Worm (Caenorhabditis elegans): ENCODE results near the gene abt-1.

The abt-1 gene

DNA sequence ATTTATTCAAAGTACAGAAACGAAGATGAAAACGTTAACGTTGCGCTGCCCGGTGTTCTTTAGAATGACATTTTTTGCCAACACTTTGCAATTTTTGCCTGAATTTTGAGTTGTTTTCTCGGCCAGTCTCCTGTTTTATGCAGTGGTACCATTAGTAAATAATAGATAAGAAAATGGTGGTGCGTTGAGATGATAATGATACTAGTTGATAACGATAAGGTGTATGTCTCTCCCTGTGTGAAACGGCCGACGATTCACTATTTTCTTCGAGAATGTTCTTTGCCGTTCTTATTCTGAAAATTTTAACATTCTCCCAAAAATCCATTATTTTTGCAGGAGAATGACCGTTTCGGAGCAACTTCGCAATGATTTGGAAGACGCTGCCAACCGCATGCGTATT is 28.6 kb upstream of the abt-1 start, which contains the start of gene tkt-1:
Gene tkt-1 (plus strand): TSS at position 337 of the 400 bp plus-strand sequence.
- TF ChIP-seq crh-2 (tag; optimal IDR thresholded peaks at IDR 0.05) (peak; percentile 81), sma-9 (GFP tag; optimal IDR thresholded peaks at IDR 0.05) (peak; percentile 28), sma-9 (tag; optimal IDR thresholded peaks at IDR 0.05) (no peak), elt-3 (tag; optimal IDR thresholded peaks at IDR 0.05) (no peak), fos-1 (tag; optimal IDR thresholded peaks at IDR 0.05) (peak; percentile 79), ZK546.5 (tag; optimal IDR thresholded peaks at IDR 0.05) (no peak)

DNA sequence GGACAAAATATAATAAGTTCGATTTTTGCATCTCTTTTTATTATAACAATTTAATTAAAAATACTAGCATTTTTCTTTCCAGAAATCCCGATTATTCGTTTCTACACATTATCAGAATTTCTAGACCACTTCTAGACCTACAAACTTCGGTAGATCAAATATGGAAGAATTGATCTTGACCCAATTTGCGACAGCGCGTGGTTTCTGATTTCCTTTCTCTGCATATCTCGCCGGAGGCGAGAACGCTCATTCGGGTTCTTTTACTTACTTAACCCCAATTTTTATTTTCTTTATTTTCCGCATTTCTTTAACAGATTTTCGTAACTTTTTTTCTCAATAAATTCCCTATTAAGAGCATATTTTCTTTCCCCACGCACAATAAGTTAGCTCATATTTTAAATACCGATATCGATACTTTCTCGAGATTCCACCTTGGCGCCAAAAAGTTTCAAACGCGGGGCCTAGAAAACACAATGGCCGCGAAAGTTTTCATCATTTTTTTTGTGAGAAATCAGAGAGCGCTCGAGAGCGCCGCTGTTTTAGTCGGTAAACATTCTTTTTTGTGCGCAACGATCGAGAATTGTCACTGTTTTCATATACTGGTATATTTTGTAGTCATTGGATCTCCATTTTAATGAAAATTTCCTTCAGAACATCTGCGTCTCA is 27.9 kb upstream of the abt-1 start:
- no peak for TF ChIP-seq unc-39 (tag; optimal IDR thresholded peaks at IDR 0.05)
- peak; percentile 24 for TF ChIP-seq crh-2 (tag; optimal IDR thresholded peaks at IDR 0.05)
- peak; percentile 68 for TF ChIP-seq nhr-129 (tag; optimal IDR thresholded peaks at IDR 0.05)
- TF ChIP-seq lsy-2 (tag; optimal IDR thresholded peaks at IDR 0.05) = peak in 1 of 2 experiments; percentile 41
- TF ChIP-seq ztf-4 (tag; optimal IDR thresholded peaks at IDR 0.05) = no peak
- no peak for TF ChIP-seq mdl-1 (tag; optimal IDR thresholded peaks at IDR 0.05)
- TF ChIP-seq lin-13 (GFP tag; optimal IDR thresholded peaks at IDR 0.05) = peak; percentile 25
- TF ChIP-seq ceh-82 (tag; optimal IDR thresholded peaks at IDR 0.05) = no peak
- TF ChIP-seq gmeb-1 (tag; optimal IDR thresholded peaks at IDR 0.05) = peak; percentile 79

DNA sequence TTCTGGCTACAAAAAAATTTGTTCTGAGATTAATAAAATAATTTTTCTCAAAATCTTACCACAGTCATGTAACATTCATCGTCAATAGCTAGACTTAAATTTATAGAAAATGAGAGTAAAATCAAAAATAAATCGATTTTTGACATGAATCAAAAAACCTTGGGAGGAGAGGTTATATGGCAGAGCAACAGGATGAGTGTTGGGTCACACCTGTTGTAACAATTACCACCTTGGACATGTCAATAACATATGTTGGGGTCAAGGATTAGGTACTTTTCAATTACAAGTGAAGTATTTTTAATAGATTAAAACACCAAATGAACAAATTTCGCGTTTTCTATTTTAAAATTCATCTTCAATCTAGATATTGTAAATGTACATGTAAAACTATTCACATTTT is 26.9 kb upstream of the abt-1 start, which contains the start of gene lipl-7:
Gene lipl-7 (minus strand): TSS at position 165 of the 400 bp plus-strand sequence.
- TF ChIP-seq lin-39 (tag; optimal IDR thresholded peaks at IDR 0.05) (no peak), unc-39 (tag; optimal IDR thresholded peaks at IDR 0.05) (no peak), nhr-21 (tag; optimal IDR thresholded peaks at IDR 0.05) (no peak), elt-3 (tag; optimal IDR thresholded peaks at IDR 0.05) (no peak), peb-1 (tag; optimal IDR thresholded peaks at IDR 0.05) (no peak), sma-3 (GFP tag; optimal IDR thresholded peaks at IDR 0.05) (no peak), F13H6.1 (tag; optimal IDR thresholded peaks at IDR 0.05) (no peak), nhr-23 (tag; optimal IDR thresholded peaks at IDR 0.05) (no peak), sem-4 (tag; optimal IDR thresholded peaks at IDR 0.05) (no peak), fos-1 (tag; optimal IDR thresholded peaks at IDR 0.05) (no peak), gmeb-1 (tag; optimal IDR thresholded peaks at IDR 0.05) (no peak), egl-27 (tag; optimal IDR thresholded peaks at IDR 0.05) (no peak), ama-1 (optimal IDR thresholded peaks at IDR 0.05) (no peak), nhr-6 (tag; optimal IDR thresholded peaks at IDR 0.05) (no peak), lsy-2 (tag; optimal IDR thresholded peaks at IDR 0.05) (no peak), sma-9 (GFP tag; optimal IDR thresholded peaks at IDR 0.05) (no peak), sma-9 (tag; optimal IDR thresholded peaks at IDR 0.05) (no peak)

DNA sequence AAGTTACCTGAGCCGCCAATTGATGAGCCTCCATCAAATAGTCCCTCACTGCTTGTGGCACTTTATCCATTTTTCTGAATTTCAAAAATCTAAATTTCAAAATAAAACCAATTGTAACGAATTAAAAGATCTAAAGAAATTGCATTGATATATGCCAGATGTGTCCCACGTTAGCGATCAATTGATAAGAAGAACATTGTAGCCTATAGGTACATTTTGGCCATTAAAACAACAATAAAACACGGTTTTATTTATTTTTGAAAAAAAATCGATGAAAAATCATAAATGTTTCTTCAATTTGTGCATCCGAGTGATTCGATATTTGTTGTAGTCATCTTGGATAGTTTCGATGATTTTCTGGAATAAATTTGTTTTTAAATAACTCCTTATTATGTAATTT is 24.3 kb upstream of the abt-1 start, which contains the start of gene ech-8:
Gene ech-8 (minus strand): TSS at position 132 of the 400 bp plus-strand sequence.
- TF ChIP-seq zag-1 (tag; optimal IDR thresholded peaks at IDR 0.05) (no peak), nhr-237 (tag; optimal IDR thresholded peaks at IDR 0.05) (no peak), fos-1 (tag; optimal IDR thresholded peaks at IDR 0.05) (peak; percentile 20), sma-9 (GFP tag; optimal IDR thresholded peaks at IDR 0.05) (no peak), sma-9 (tag; optimal IDR thresholded peaks at IDR 0.05) (no peak), C34F6.9 (tag; optimal IDR thresholded peaks at IDR 0.05) (no peak), F13H6.1 (tag; optimal IDR thresholded peaks at IDR 0.05) (no peak), lin-39 (tag; optimal IDR thresholded peaks at IDR 0.05) (no peak), ztf-4 (tag; optimal IDR thresholded peaks at IDR 0.05) (no peak), mdl-1 (tag; optimal IDR thresholded peaks at IDR 0.05) (no peak), nhr-129 (tag; optimal IDR thresholded peaks at IDR 0.05) (no peak), crh-2 (tag; optimal IDR thresholded peaks at IDR 0.05) (peak; percentile 31)

DNA sequence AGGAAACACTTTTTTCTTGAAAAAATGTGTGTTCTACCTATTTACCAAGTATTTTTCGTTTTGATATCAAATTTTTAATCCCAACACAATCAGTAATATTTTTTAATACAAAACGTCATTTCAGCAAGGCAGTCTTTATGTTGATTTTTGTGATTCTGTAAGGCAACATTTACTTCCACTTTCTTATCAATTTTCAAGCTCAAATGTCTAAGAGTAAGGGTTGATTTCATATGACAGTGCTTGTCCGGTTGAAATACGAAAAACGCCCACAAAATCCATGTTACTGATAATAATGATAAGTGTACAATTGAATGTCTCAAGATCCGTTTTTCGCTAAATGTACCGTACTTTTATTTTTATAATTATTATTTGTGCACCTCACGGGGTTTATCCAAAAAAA is 21.4 kb upstream of the abt-1 start:
- TF ChIP-seq fos-1 (tag; optimal IDR thresholded peaks at IDR 0.05) = peak; percentile 71
- TF ChIP-seq ztf-4 (tag; optimal IDR thresholded peaks at IDR 0.05) = no peak

DNA sequence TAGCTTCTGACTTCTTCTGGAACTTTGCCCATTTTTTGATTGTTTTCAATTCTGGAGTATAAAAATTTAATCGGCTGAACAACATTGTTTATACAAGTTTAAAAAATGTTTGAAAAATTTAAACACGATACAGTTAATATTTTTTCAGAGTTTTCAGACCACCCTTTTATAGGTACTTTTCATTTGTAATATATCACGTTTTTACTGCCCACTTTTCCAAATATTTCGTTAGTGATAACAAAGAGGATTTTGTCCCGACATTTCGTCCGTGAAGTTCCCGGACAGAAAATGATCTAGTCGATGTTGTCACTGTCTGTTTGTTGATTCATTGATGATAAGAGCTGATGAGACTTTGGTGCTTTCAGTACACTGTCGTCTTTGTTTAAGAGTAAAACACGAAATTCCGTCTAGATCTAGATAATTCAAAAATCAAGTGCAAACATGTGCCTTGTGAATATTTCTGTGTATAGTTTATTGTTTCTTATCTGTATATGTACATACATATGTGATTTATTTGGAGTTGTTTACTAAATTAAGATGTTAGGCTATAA is 20.6 kb upstream of the abt-1 start, which contains the start of gene ech-9:
Gene ech-9 (minus strand): TSS at position 51 of the 551 bp plus-strand sequence.
- TF ChIP-seq fos-1 (tag; optimal IDR thresholded peaks at IDR 0.05) = peak; percentile 14
- TF ChIP-seq ztf-4 (tag; optimal IDR thresholded peaks at IDR 0.05) = no peak

DNA sequence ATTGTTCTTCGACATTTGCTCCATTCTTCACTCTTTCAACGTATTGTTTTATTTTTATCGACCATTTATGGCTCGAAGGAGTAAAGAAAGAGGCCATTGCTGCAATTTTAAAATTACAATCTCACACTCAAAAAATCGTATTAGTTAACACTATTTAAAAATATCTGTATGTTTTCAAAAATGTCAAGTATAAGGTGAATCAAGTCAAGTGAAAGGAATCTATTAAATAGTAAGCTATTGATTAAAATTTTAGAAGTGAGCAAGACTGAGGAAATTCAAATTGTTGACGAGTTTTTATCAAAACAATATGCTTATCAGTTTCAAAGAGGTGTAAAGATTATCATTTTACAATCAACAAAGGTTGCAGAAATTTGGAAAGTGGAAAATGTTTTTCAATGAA is 17.7 kb upstream of the abt-1 start, which contains the start of gene F01G10.4:
Gene F01G10.4 (minus strand): TSS at position 101 of the 400 bp plus-strand sequence.
- TF ChIP-seq zag-1 (tag; optimal IDR thresholded peaks at IDR 0.05) (no peak), sem-4 (tag; optimal IDR thresholded peaks at IDR 0.05) (no peak), skn-1 (tag; optimal IDR thresholded peaks at IDR 0.05) (no peak), lin-11 (tag; optimal IDR thresholded peaks at IDR 0.05) (no peak), alr-1 (tag; optimal IDR thresholded peaks at IDR 0.05) (no peak), fos-1 (tag; optimal IDR thresholded peaks at IDR 0.05) (no peak), nhr-10 (tag; optimal IDR thresholded peaks at IDR 0.05) (no peak), aly-2 (tag; optimal IDR thresholded peaks at IDR 0.05) (no peak), ceh-16 (tag; optimal IDR thresholded peaks at IDR 0.05) (no peak), lin-39 (tag; optimal IDR thresholded peaks at IDR 0.05) (no peak)
